Fruit fly (Drosophila melanogaster): ENCODE measurements around the gene knrl.

The knrl gene

dm6 chr3L:20563767-20564166 lies 56.7 kb downstream of the knrl start:
- TF ChIP-seq achi (GFP tag; optimal IDR thresholded peaks at IDR 0.05), result no peak
- no peak for TF ChIP-seq Met (GFP tag; optimal IDR thresholded peaks at IDR 0.05)
- peak; percentile 51; the same call in 1 of the 3 replicates for TF ChIP-seq CG8119 (GFP tag; IDR thresholded peaks at IDR 0.05)
- TF ChIP-seq CG11294 (GFP tag; IDR thresholded peaks at IDR 0.05), result no peak
- TF ChIP-seq dsx (GFP tag; optimal IDR thresholded peaks at IDR 0.05; ENCODE audit: poor library complexity, severe bottlenecking), result no peak
- peak; percentile 29; the same call in 1 of the 2 replicates for TF ChIP-seq CG15336 (GFP tag; IDR thresholded peaks at IDR 0.05)
- no peak for TF ChIP-seq eg (GFP tag; IDR thresholded peaks at IDR 0.05)
- no peak for TF ChIP-seq CG6792 (GFP tag; optimal IDR thresholded peaks at IDR 0.05)
- TF ChIP-seq Eip78C (GFP tag), result no peak
- TF ChIP-seq CG32006 (GFP tag; optimal IDR thresholded peaks at IDR 0.05), result no peak
- TF ChIP-seq esn (GFP tag; optimal IDR thresholded peaks at IDR 0.05), result no peak
- no peak for TF ChIP-seq CG11762 (GFP tag; optimal IDR thresholded peaks at IDR 0.05; ENCODE audit: insufficient read depth)
- TF ChIP-seq CG9139 (GFP tag; optimal IDR thresholded peaks at IDR 0.05), result no peak

dm6 chr3L:20562649-20563048 lies 57.8 kb downstream of the knrl start:
- TF ChIP-seq fd85E (GFP tag; optimal IDR thresholded peaks at IDR 0.05) (no peak), salr (GFP tag; optimal IDR thresholded peaks at IDR 0.05) (peak in 1 of 2 experiments; percentile 47), Ets21C (GFP tag; optimal IDR thresholded peaks at IDR 0.05) (no peak), CG8319 (GFP tag; optimal IDR thresholded peaks at IDR 0.05) (no peak), CG6854 (GFP tag; optimal IDR thresholded peaks at IDR 0.05) (no peak), Hr4 (GFP tag; optimal IDR thresholded peaks at IDR 0.05) (peak; percentile 64), CG32006 (GFP tag; optimal IDR thresholded peaks at IDR 0.05) (peak; percentile 80), CG9139 (GFP tag; optimal IDR thresholded peaks at IDR 0.05) (no peak), ss (GFP tag; optimal IDR thresholded peaks at IDR 0.05) (no peak), fd59A (GFP tag; optimal IDR thresholded peaks at IDR 0.05) (no peak), lz (GFP tag; optimal IDR thresholded peaks at IDR 0.05) (no peak), CG31627 (GFP tag; optimal IDR thresholded peaks at IDR 0.05) (no peak), CG8119 (GFP tag; IDR thresholded peaks at IDR 0.05) (peak; percentile 59), pdm3 (GFP tag; optimal IDR thresholded peaks at IDR 0.05) (peak; percentile 22), CG6276 (GFP tag; optimal IDR thresholded peaks at IDR 0.05) (peak; percentile 20), vri (GFP tag; optimal IDR thresholded peaks at IDR 0.05) (no peak), Sox14 (GFP tag; optimal IDR thresholded peaks at IDR 0.05) (no peak), CG6163 (GFP tag; IDR thresholded peaks at IDR 0.05) (no peak), Lpt (GFP tag; optimal IDR thresholded peaks at IDR 0.05) (no peak), net (GFP tag; optimal IDR thresholded peaks at IDR 0.05) (no peak), CG10631 (GFP tag; optimal IDR thresholded peaks at IDR 0.05) (no peak), Blimp-1 (GFP tag; optimal IDR thresholded peaks at IDR 0.05) (no peak), CG11762 (GFP tag; optimal IDR thresholded peaks at IDR 0.05; ENCODE audit: insufficient read depth) (no peak), topi (GFP tag; optimal IDR thresholded peaks at IDR 0.05) (no peak), CG34406 (GFP tag; optimal IDR thresholded peaks at IDR 0.05) (no peak), CG6792 (GFP tag; optimal IDR thresholded peaks at IDR 0.05) (no peak), Eip78C (GFP tag) (peak; percentile 83), CG3919 (GFP tag; optimal IDR thresholded peaks at IDR 0.05) (peak; percentile 19), CG15336 (GFP tag; IDR thresholded peaks at IDR 0.05) (peak; percentile 70), CG8632 (GFP tag; optimal IDR thresholded peaks at IDR 0.05) (no peak), OdsH (GFP tag; optimal IDR thresholded peaks at IDR 0.05) (peak; percentile 28), Smox (GFP tag; optimal IDR thresholded peaks at IDR 0.05) (no peak), Eip93F (GFP tag; optimal IDR thresholded peaks at IDR 0.05) (no peak), CG11294 (GFP tag; IDR thresholded peaks at IDR 0.05) (no peak), Hr39 (GFP tag; optimal IDR thresholded peaks at IDR 0.05) (no peak), CG1621 (tag; optimal IDR thresholded peaks at IDR 0.05) (no peak), dsx (GFP tag; optimal IDR thresholded peaks at IDR 0.05; ENCODE audit: poor library complexity, severe bottlenecking) (peak; percentile 53), CG4318 (GFP tag; optimal IDR thresholded peaks at IDR 0.05) (peak; percentile 53), Gug (GFP tag; IDR thresholded peaks at IDR 0.05) (no peak), achi (GFP tag; optimal IDR thresholded peaks at IDR 0.05) (peak; percentile 27), CG3032 (tag; optimal IDR thresholded peaks at IDR 0.05) (peak; percentile 5), dac (GFP tag; optimal IDR thresholded peaks at IDR 0.05) (no peak), Hr38 (GFP tag; optimal IDR thresholded peaks at IDR 0.05) (no peak), fkh (GFP tag; optimal IDR thresholded peaks at IDR 0.05) (no peak), acj6 (GFP tag; optimal IDR thresholded peaks at IDR 0.05) (no peak), cyc (GFP tag; optimal IDR thresholded peaks at IDR 0.05) (no peak)
